Fruit fly (Drosophila melanogaster): ENCODE data around the gene CG12725.

CG12725 gene

dm6 chrX:13412941-13413613 is 10.4 kb upstream of the CG12725 start, which contains the start of the genes CG1998 and Set2 (continued):
- TF ChIP-seq D19B (GFP tag; optimal IDR thresholded peaks at IDR 0.05) = no peak
- no peak for TF ChIP-seq CG8359 (GFP tag; optimal IDR thresholded peaks at IDR 0.05; ENCODE audit: borderline replicate concordance)
- no peak for TF ChIP-seq CG11247 (GFP tag; IDR thresholded peaks at IDR 0.05)
- TF ChIP-seq Tbp (GFP tag; optimal IDR thresholded peaks at IDR 0.05) = no peak
- TF ChIP-seq gce (GFP tag; IDR thresholded peaks at IDR 0.05) = no peak
- peak; percentile 80 for TF ChIP-seq CG12659 (GFP tag; optimal IDR thresholded peaks at IDR 0.05)
- TF ChIP-seq CG12391 (tag; optimal IDR thresholded peaks at IDR 0.05) = peak; percentile 41
- no peak for TF ChIP-seq CG6689 (GFP tag; IDR thresholded peaks at IDR 0.05)
- peak; percentile 51 for TF ChIP-seq CG13894 (tag; optimal IDR thresholded peaks at IDR 0.05)
- TF ChIP-seq CG6854 (GFP tag; optimal IDR thresholded peaks at IDR 0.05) = no peak
- TF ChIP-seq Dip2 (GFP tag; IDR thresholded peaks at IDR 0.05) = no peak
- TF ChIP-seq dan (GFP tag; IDR thresholded peaks at IDR 0.05) = no peak
- no peak for TF ChIP-seq CG2678 (tag; optimal IDR thresholded peaks at IDR 0.05)
- peak; percentile 93 for TF ChIP-seq CG10267 (tag; optimal IDR thresholded peaks at IDR 0.05)
- TF ChIP-seq CG8765 (GFP tag; IDR thresholded peaks at IDR 0.05) = no peak
- TF ChIP-seq CG6254 (GFP tag; optimal IDR thresholded peaks at IDR 0.05) = no peak
- no peak for TF ChIP-seq stc (GFP tag; IDR thresholded peaks at IDR 0.05)
- peak; percentile 44 for TF ChIP-seq vvl (GFP tag; IDR thresholded peaks at IDR 0.05)
- TF ChIP-seq sim (GFP tag; IDR thresholded peaks at IDR 0.05) = no peak
- TF ChIP-seq Nf-YB (GFP tag; optimal IDR thresholded peaks at IDR 0.05) = peak; percentile 35
- TF ChIP-seq ab (GFP tag; optimal IDR thresholded peaks at IDR 0.05) = no peak
- no peak for TF ChIP-seq Spps (tag; optimal IDR thresholded peaks at IDR 0.05)
- TF ChIP-seq cato (GFP tag; optimal IDR thresholded peaks at IDR 0.05; ENCODE audit: borderline replicate concordance) = no peak
- TF ChIP-seq ERR (GFP tag; optimal IDR thresholded peaks at IDR 0.05) = peak; percentile 24
- peak; percentile 90 for TF ChIP-seq MBD-R2 (GFP tag; IDR thresholded peaks at IDR 0.05)
- TF ChIP-seq lov (optimal IDR thresholded peaks at IDR 0.05) = no peak
- no peak for TF ChIP-seq lov (GFP tag; IDR thresholded peaks at IDR 0.05)
- no peak for TF ChIP-seq sc (optimal IDR thresholded peaks at IDR 0.05)
- TF ChIP-seq sc (GFP tag; optimal IDR thresholded peaks at IDR 0.05) = no peak
- TF ChIP-seq Scr (GFP tag; IDR thresholded peaks at IDR 0.05; ENCODE audit: partially characterized antibody) = peak; percentile 27; the same call in 1 of the 2 replicates
- TF ChIP-seq gem (tag; optimal IDR thresholded peaks at IDR 0.05) = no peak
- peak; percentile 6 for TF ChIP-seq Bteb2 (GFP tag; optimal IDR thresholded peaks at IDR 0.05)
- no peak for TF ChIP-seq tx (GFP tag; optimal IDR thresholded peaks at IDR 0.05)
- peak; percentile 26 for TF ChIP-seq Antp (GFP tag; optimal IDR thresholded peaks at IDR 0.05)
- no peak for TF ChIP-seq CG3065 (GFP tag; optimal IDR thresholded peaks at IDR 0.05)
- peak; percentile 92 for TF ChIP-seq stwl (tag; optimal IDR thresholded peaks at IDR 0.05)
- peak; percentile 31; the same call in 2 of the 3 replicates for TF ChIP-seq CG16813 (GFP tag; IDR thresholded peaks at IDR 0.05; ENCODE audit: partially characterized antibody)
- no peak; the same call in 2 of the 3 replicates for TF ChIP-seq CG11560 (tag; IDR thresholded peaks at IDR 0.05)
- TF ChIP-seq az2 (GFP tag; optimal IDR thresholded peaks at IDR 0.05) = no peak
- TF ChIP-seq Mad (GFP tag; optimal IDR thresholded peaks at IDR 0.05) = peak; percentile 46
- no peak for TF ChIP-seq NK7.1 (GFP tag; optimal IDR thresholded peaks at IDR 0.05)
- TF ChIP-seq mam (GFP tag; optimal IDR thresholded peaks at IDR 0.05) = peak; percentile 10
- no peak for TF ChIP-seq ap (GFP tag; IDR thresholded peaks at IDR 0.05)
- TF ChIP-seq odd (GFP tag; optimal IDR thresholded peaks at IDR 0.05) = no peak
- TF ChIP-seq Sox102F (GFP tag; optimal IDR thresholded peaks at IDR 0.05) = no peak
- TF ChIP-seq CG11398 (GFP tag; optimal IDR thresholded peaks at IDR 0.05) = no peak
- TF ChIP-seq fd96Cb (tag; optimal IDR thresholded peaks at IDR 0.05) = no peak
- TF ChIP-seq CG6813 (GFP tag; optimal IDR thresholded peaks at IDR 0.05) = no peak
- no peak for TF ChIP-seq CG10431 (GFP tag; optimal IDR thresholded peaks at IDR 0.05)
- TF ChIP-seq pum (GFP tag; optimal IDR thresholded peaks at IDR 0.05) = no peak
- no peak for TF ChIP-seq CG17328 (GFP tag; IDR thresholded peaks at IDR 0.05)
